Worm (Caenorhabditis elegans): Measurements from ENCODE around the gene F23B12.7.

The F23B12.7 gene

DNA sequence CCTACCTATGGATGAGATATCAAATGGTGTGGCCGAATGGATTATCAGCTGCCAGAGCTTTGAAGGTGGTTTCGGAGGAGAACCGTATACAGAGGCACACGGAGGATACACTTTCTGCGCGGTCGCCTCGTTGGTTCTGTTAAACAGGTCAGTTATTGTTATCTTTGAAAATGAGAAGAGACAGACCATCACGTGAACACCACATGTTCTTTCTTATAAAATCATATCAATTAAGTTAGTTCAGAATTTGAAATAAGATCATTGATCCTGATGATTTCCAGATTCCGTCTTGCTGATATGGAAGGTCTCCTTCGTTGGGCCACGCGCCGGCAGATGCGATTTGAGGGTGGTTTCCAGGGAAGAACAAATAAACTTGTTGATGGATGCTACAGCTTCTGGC, 828 bp upstream of the F23B12.7 start (continued):
- TF ChIP-seq F49E8.2 (tag; optimal IDR thresholded peaks at IDR 0.05; ENCODE audit: borderline replicate concordance) = no peak
- no peak for TF ChIP-seq egl-43 (GFP tag; IDR thresholded peaks at IDR 0.05)

- TF ChIP-seq mdt-29 (GFP tag; IDR thresholded peaks at IDR 0.05) = no peak
- TF ChIP-seq mxl-3 (GFP tag; optimal IDR thresholded peaks at IDR 0.05) = no peak
- TF ChIP-seq dmd-9 (GFP tag; IDR thresholded peaks at IDR 0.05) = no peak
- TF ChIP-seq dpl-1 (GFP tag; optimal IDR thresholded peaks at IDR 0.05) = peak; percentile 73
- peak; percentile 63 for TF ChIP-seq lin-38 (GFP tag; IDR thresholded peaks at IDR 0.05)
- no peak for TF ChIP-seq ZK546.5 (tag; optimal IDR thresholded peaks at IDR 0.05)
- 0 out of 2 replicates have a peak, but pooled peaks have one; percentile 7 for TF ChIP-seq lim-7 (GFP tag; IDR thresholded peaks at IDR 0.05)
- TF ChIP-seq nhr-11 (tag; optimal IDR thresholded peaks at IDR 0.05) = no peak
- no peak for TF ChIP-seq ama-1 (optimal IDR thresholded peaks at IDR 0.05)
- peak; percentile 70 for TF ChIP-seq aha-1 (tag)
- no peak for TF ChIP-seq nhr-25 (tag; optimal IDR thresholded peaks at IDR 0.05; ENCODE audit: borderline replicate concordance, insufficient read depth)
- TF ChIP-seq mes-2 (tag; optimal IDR thresholded peaks at IDR 0.05; ENCODE audit: poor library complexity, severe bottlenecking) = peak; percentile 25
- TF ChIP-seq lin-13 (GFP tag; optimal IDR thresholded peaks at IDR 0.05) = no peak
These were observed 7.1 kb downstream of the F23B12.7 start, which contains the start of gene bmk-1 for ce11 chrV:14456626-14457025. bmk-1 (minus strand) TSS chrV:14456984.

DNA sequence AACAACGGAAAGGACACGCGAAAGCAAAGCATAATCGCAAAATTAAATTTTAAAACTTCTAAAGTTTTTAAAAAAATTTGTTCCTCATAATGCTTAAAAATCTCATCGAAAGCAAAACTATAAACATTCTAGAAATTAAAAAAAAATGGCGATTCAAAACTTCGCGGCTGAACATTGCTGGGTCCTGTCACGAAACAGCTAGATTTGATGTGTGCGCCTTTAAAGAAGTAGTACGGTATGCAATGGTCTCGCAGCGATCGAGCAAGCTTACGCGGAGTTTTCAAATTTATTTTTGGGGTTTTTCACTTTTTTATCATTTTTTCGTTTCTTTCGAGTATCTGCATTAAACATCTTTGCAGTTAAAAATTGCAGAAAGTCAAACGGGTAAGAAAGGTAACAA, 7.6 kb downstream of the F23B12.7 start, which contains the start of gene coh-3:
coh-3 (plus strand) TSS at position 353 of the 400 bp plus-strand sequence.
- TF ChIP-seq hlh-30 (tag; optimal IDR thresholded peaks at IDR 0.05; ENCODE audit: insufficient read depth) (no peak), unc-130 (GFP tag; optimal IDR thresholded peaks at IDR 0.05) (peak; percentile 74), daf-12 (tag; optimal IDR thresholded peaks at IDR 0.05) (no peak), lsy-2 (tag; optimal IDR thresholded peaks at IDR 0.05) (no peak), lin-38 (GFP tag; IDR thresholded peaks at IDR 0.05) (peak; percentile 52), Y48G9A.11 (GFP tag; IDR thresholded peaks at IDR 0.05) (peak; percentile 62; the same call in 1 of the 2 replicates), unc-39 (tag; optimal IDR thresholded peaks at IDR 0.05) (no peak), F49E8.2 (tag; optimal IDR thresholded peaks at IDR 0.05; ENCODE audit: borderline replicate concordance) (peak; percentile 85), Y105C5A.15 (GFP tag; IDR thresholded peaks at IDR 0.05) (no peak), arid-1 (GFP tag; conservative IDR thresholded peaks at IDR 0.05) (peak; percentile 51; the same call in 1 of the 2 replicates), F26F4.8 (GFP tag; conservative IDR thresholded peaks at IDR 0.05) (no peak), snpc-1.2 (GFP tag; IDR thresholded peaks at IDR 0.05) (peak; percentile 75; the same call in 1 of the 2 replicates), mes-2 (tag; optimal IDR thresholded peaks at IDR 0.05; ENCODE audit: poor library complexity, severe bottlenecking) (peak; percentile 10), skn-1 (tag; optimal IDR thresholded peaks at IDR 0.05) (no peak)

ce11 chrV:14460122-14460521, 10.6 kb downstream of the F23B12.7 start:
- TF ChIP-seq ctbp-1 (GFP tag; IDR thresholded peaks at IDR 0.05) = no peak
- no peak for TF ChIP-seq D1046.2 (GFP tag; IDR thresholded peaks at IDR 0.05)
- no peak for TF ChIP-seq aha-1 (tag)
- TF ChIP-seq hmg-1.1 (GFP tag; IDR thresholded peaks at IDR 0.05) = no peak
- TF ChIP-seq fkh-10 (GFP tag; optimal IDR thresholded peaks at IDR 0.05) = no peak
- TF ChIP-seq zfp-2 (tag; optimal IDR thresholded peaks at IDR 0.05) = no peak
- no peak for TF ChIP-seq F10B5.3 (tag; optimal IDR thresholded peaks at IDR 0.05)
- no peak for TF ChIP-seq php-3 (GFP tag; IDR thresholded peaks at IDR 0.05)
- TF ChIP-seq Y105C5A.15 (GFP tag; IDR thresholded peaks at IDR 0.05) = no peak
- TF ChIP-seq F37D6.2 (tag; optimal IDR thresholded peaks at IDR 0.05) = no peak
- no peak for TF ChIP-seq daf-8 (GFP tag; IDR thresholded peaks at IDR 0.05)
- TF ChIP-seq vab-7 (GFP tag; IDR thresholded peaks at IDR 0.05) = no peak
- no peak for TF ChIP-seq mxl-2 (GFP tag; conservative IDR thresholded peaks at IDR 0.05)
- TF ChIP-seq spr-3 (GFP tag; optimal IDR thresholded peaks at IDR 0.05) = no peak
- no peak for TF ChIP-seq ztf-7 (tag; optimal IDR thresholded peaks at IDR 0.05)
- TF ChIP-seq F44E2.7 (GFP tag; IDR thresholded peaks at IDR 0.05) = no peak
- TF ChIP-seq ceh-82 (tag; optimal IDR thresholded peaks at IDR 0.05) = no peak
- TF ChIP-seq hlh-30 (tag; optimal IDR thresholded peaks at IDR 0.05; ENCODE audit: insufficient read depth) = no peak
- no peak for TF ChIP-seq fos-1 (tag; optimal IDR thresholded peaks at IDR 0.05)

Data from whole organism, L4 larva.